Fruit fly (Drosophila melanogaster) ovary, adult (tissue): ENCODE results near the gene Uba2.

Experiments
- CG17801 ChIP-seq: fragments of 200-800 bp; optimal IDR thresholded peaks from 2 replicates; lab custom pipeline; 2019; ENCODE audit warnings: missing biosample characterization, mild to moderate bottlenecking, missing genetic modification characterization, moderate library complexity; ENCODE audit not compliant: partially characterized antibody

The Uba2 gene

DNA sequence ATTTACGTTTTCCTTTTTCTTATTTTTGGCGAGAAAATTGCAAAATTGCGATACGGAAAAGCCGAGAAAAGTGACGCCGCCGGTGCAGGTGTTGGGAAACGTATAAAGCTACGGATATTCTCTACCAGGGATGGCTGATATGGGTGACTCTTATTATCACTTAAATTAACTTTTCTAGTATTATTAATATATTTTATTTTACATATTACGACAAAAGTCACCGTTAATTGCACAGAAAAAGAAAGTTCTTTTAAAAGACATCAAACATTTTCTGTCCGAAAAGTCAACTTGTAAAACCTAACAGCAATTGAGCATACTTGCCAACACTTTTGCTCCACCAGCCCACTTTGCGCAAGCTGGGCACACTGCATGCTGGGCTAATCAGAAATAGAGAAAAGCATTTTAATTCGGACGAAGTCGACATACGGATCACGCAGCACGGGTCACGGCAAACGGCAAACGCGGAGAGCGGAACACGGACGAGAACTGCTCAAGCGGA, at the start of gene Uba2, which contains the start of gene Cds:
Uba2 (minus strand) TSS at position 107 of the 499 bp plus-strand sequence.
Cds (plus strand) TSS at position 51 of the 499 bp plus-strand sequence.
- peak; percentile 96 for TF ChIP-seq CG17801 (GFP tag; lab: Kevin White, UChicago)

dm6 chr3L:8175818-8176217, 48.2 kb upstream of the Uba2 start, which contains the start of gene RecQ4:
RecQ4 (minus strand) TSS chr3L:8175978.
- no peak for TF ChIP-seq CG17801 (GFP tag; lab: Kevin White, UChicago)

DNA sequence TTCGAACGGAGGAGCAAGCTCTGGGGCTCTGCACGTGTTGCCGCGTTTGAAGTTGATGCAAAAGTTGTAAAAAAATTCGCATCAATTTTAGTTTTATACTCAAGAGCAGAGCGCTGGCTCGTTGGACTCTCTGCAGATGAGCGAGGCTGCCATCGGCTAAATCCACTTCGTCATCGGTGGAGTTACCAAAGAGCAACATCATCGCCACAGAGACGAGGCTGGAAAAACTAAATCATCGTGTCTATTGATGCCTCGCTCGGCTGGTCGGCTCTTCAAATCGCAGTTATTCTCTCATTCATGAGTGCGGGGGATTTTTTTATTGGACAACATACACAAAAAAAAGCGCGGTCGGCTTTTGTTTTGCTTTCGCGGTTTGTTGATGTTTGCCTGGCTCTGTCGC, 37.8 kb upstream of the Uba2 start, which contains the start of gene CG13675:
CG13675 (minus strand) TSS at position 83 of the 400 bp plus-strand sequence.
- no peak for TF ChIP-seq CG17801 (GFP tag; lab: Kevin White, UChicago)

- TF ChIP-seq CG17801 (GFP tag; lab: Kevin White, UChicago): no peak
Measured at dm6 chr3L:8159724-8160422, 32.3 kb upstream of the Uba2 start, which contains the start of gene CG43886. CG43886 (minus strand) TSS chr3L:8159774.

dm6 chr3L:8158715-8159380, 31.2 kb upstream of the Uba2 start, which contains the start of gene CG42445:
CG42445 (minus strand) TSS chr3L:8158900.
- peak; percentile 14 for TF ChIP-seq CG17801 (GFP tag; lab: Kevin White, UChicago)

dm6 chr3L:8157079-8157478, 29.5 kb upstream of the Uba2 start:
- TF ChIP-seq CG17801 (GFP tag; lab: Kevin White, UChicago): no peak

- no peak for TF ChIP-seq CG17801 (GFP tag; lab: Kevin White, UChicago)
Measured at dm6 chr3L:8156199-8156598, 28.6 kb upstream of the Uba2 start.

- TF ChIP-seq CG17801 (GFP tag; lab: Kevin White, UChicago): no peak
Measured at dm6 chr3L:8155324-8155723, 27.7 kb upstream of the Uba2 start.

DNA sequence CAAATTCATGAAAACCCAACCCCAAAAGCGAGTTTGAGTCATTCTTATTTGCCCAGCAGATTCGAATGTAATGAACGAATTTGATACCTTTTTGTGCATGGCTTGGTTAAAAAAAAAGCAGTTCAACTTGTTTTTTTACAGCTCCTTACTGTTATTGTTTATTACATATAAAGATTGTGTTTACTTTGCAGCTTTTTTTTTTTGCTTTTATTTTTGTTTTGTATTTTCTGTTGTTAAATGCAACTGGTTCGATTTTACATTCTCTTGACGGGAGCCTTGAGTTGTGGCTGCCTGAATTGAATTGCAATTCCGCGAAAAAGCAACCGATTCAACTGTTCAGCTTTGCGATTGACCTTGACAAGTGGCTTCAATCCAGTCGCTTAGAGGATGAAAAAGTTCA, 26.9 kb upstream of the Uba2 start:
- no peak for TF ChIP-seq CG17801 (GFP tag; lab: Kevin White, UChicago)

- TF ChIP-seq CG17801 (GFP tag; lab: Kevin White, UChicago): no peak
Measured at dm6 chr3L:8153206-8153996, 25.8 kb upstream of the Uba2 start.

dm6 chr3L:8151727-8152199, 24.1 kb upstream of the Uba2 start, which contains the start of gene CG13676:
CG13676 (minus strand) TSS chr3L:8151813.
- no peak for TF ChIP-seq CG17801 (GFP tag; lab: Kevin White, UChicago)

DNA sequence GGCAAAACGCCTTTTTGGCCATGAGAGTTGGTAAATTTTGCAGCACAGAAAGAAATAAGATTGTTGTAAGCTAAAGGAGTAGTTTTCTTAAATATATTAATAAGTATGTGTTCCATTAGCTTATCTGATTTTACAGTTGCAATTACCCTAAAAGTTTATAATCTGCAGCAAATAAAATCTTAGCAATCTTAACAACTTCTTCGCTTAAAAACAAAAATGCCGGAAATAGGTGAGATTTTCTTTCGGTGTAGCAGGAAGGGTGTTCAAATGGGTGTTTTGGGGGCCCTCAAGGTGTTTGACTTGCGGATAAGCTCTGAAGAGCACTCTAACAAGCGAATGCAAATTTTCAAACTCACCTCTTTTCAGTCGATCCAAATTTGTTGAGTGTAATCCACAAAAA, 23.2 kb upstream of the Uba2 start:
- no peak for TF ChIP-seq CG17801 (GFP tag; lab: Kevin White, UChicago)

- TF ChIP-seq CG17801 (GFP tag; lab: Kevin White, UChicago): no peak
Measured at dm6 chr3L:8150284-8150683, 22.7 kb upstream of the Uba2 start.

dm6 chr3L:8137448-8137906, 9.9 kb upstream of the Uba2 start, which contains the start of the genes Setx and mus301:
Setx (minus strand) TSS chr3L:8137498.
mus301 (plus strand) TSS chr3L:8137808.
- TF ChIP-seq CG17801 (GFP tag; lab: Kevin White, UChicago): peak; percentile 64
